Worm (Caenorhabditis elegans) whole organism, mixed stage, embryonic: ENCODE data around the gene Y17D7C.6.

ENCODE experiments used
- bed-3 ChIP-seq: fragments of 200-800 bp; sonication (Bioruptor generic); optimal IDR thresholded peaks from 3 replicates; lab custom pipeline; 2018; ENCODE audit warnings: mild to moderate bottlenecking, missing genetic modification characterization, moderate library complexity, missing compliant biosample characterization
- blmp-1 ChIP-seq: fragments of 150-350 bp; optimal IDR thresholded peaks from 2 replicates; lab custom pipeline; 2014; ENCODE audit warnings: missing biosample characterization, missing genetic modification characterization
- ceh-39 ChIP-seq: fragments of 150-350 bp; optimal IDR thresholded peaks from 2 replicates; lab custom pipeline; 2014; ENCODE audit warnings: missing biosample characterization, missing genetic modification characterization
- ceh-43 ChIP-seq: fragments of 200-800 bp; sonication (Bioruptor generic); optimal IDR thresholded peaks from 2 replicates; lab custom pipeline; 2018; ENCODE audit warnings: mild to moderate bottlenecking, missing genetic modification characterization, moderate library complexity, missing compliant biosample characterization
- ceh-83 ChIP-seq: fragments of 200-800 bp; sonication (Bioruptor generic); optimal IDR thresholded peaks from 2 replicates; lab custom pipeline; 2018; ENCODE audit warnings: mild to moderate bottlenecking, missing genetic modification characterization, missing compliant biosample characterization
- ces-1 ChIP-seq: fragments of 150-350 bp; optimal IDR thresholded peaks from 2 replicates; lab custom pipeline; 2014; ENCODE audit warnings: missing biosample characterization, missing genetic modification reagents, missing genetic modification characterization
- cnd-1 ChIP-seq: fragments of 200-800 bp; sonication (Bioruptor generic); optimal IDR thresholded peaks from 2 replicates; lab custom pipeline; 2018; ENCODE audit warnings: mild to moderate bottlenecking, missing genetic modification characterization, missing compliant biosample characterization
- drap-1 ChIP-seq: fragments of 200-800 bp; sonication (Bioruptor generic); optimal IDR thresholded peaks from 3 replicates; lab custom pipeline; 2018; ENCODE audit warnings: mild to moderate bottlenecking, missing genetic modification characterization, missing compliant biosample characterization
- elt-1 ChIP-seq: sonication (generic microtip); optimal IDR thresholded peaks from 2 replicates; lab custom pipeline; 2017; ENCODE audit warnings: missing genetic modification characterization, mild to moderate bottlenecking, missing compliant biosample characterization, antibody characterized with exemption, moderate library complexity, borderline replicate concordance; ENCODE audit not compliant: insufficient read depth
- elt-3 ChIP-seq: fragments of 150-350 bp; optimal IDR thresholded peaks from 2 replicates; lab custom pipeline; 2014; ENCODE audit warnings: missing biosample characterization, missing genetic modification characterization
- flh-1 ChIP-seq: fragments of 200-800 bp; sonication (Bioruptor generic); optimal IDR thresholded peaks from 2 replicates; lab custom pipeline; 2018; ENCODE audit warnings: mild to moderate bottlenecking, missing genetic modification characterization, moderate library complexity, missing compliant biosample characterization
- ham-2 ChIP-seq: fragments of 200-800 bp; sonication (Bioruptor generic); optimal IDR thresholded peaks from 2 replicates; lab custom pipeline; 2018; ENCODE audit warnings: mild to moderate bottlenecking, missing genetic modification characterization, missing compliant biosample characterization
- hlh-1 ChIP-seq: fragments of 150-350 bp; optimal IDR thresholded peaks from 2 replicates; lab custom pipeline; 2014; ENCODE audit warnings: missing biosample characterization, missing genetic modification reagents, missing genetic modification characterization
- lin-13 ChIP-seq: fragments of 150-350 bp; optimal IDR thresholded peaks from 2 replicates; lab custom pipeline; 2014; ENCODE audit warnings: missing biosample characterization, missing genetic modification characterization
- lsy-2 ChIP-seq: fragments of 150-350 bp; optimal IDR thresholded peaks from 2 replicates; lab custom pipeline; 2014; ENCODE audit warnings: missing biosample characterization, missing genetic modification characterization
- mab-5 ChIP-seq: fragments of 150-350 bp; optimal IDR thresholded peaks from 2 replicates; lab custom pipeline; 2014; ENCODE audit warnings: missing biosample characterization, missing genetic modification characterization
- mls-2 ChIP-seq: sonication (generic microtip); optimal IDR thresholded peaks from 2 replicates; lab custom pipeline; 2016; ENCODE audit warnings: mild to moderate bottlenecking, missing genetic modification characterization, moderate library complexity, missing compliant biosample characterization
- nhr-12 ChIP-seq: fragments of 150-350 bp; optimal IDR thresholded peaks from 2 replicates; lab custom pipeline; 2014; ENCODE audit warnings: missing biosample characterization, missing genetic modification characterization
- nhr-237 ChIP-seq: fragments of 150-350 bp; optimal IDR thresholded peaks from 2 replicates; lab custom pipeline; 2014; ENCODE audit warnings: missing biosample characterization, missing genetic modification characterization
- pha-4 ChIP-seq: fragments of 150-350 bp; optimal IDR thresholded peaks from 2 replicates; lab custom pipeline; 2018; ENCODE audit warnings: missing biosample characterization, missing genetic modification reagents, missing genetic modification characterization
- sem-2 ChIP-seq: fragments of 200-800 bp; sonication (Bioruptor generic); optimal IDR thresholded peaks from 2 replicates; lab custom pipeline; 2018; ENCODE audit warnings: mild to moderate bottlenecking, missing genetic modification characterization, missing compliant biosample characterization
- snpc-4 ChIP-seq: fragments of 150-350 bp; optimal IDR thresholded peaks from 2 replicates; lab custom pipeline; 2014; ENCODE audit warnings: missing biosample characterization, missing genetic modification characterization
- tbx-8 ChIP-seq: fragments of 200-800 bp; sonication (Bioruptor generic); optimal IDR thresholded peaks from 2 replicates; lab custom pipeline; 2018; ENCODE audit warnings: mild to moderate bottlenecking, missing genetic modification characterization, moderate library complexity, missing compliant biosample characterization
- unc-120 ChIP-seq: sonication (generic microtip); optimal IDR thresholded peaks from 2 replicates; lab custom pipeline; 2017; ENCODE audit warnings: missing genetic modification characterization, missing compliant biosample characterization; ENCODE audit not compliant: poor library complexity, severe bottlenecking
- unc-39 ChIP-seq: fragments of 150-350 bp; optimal IDR thresholded peaks from 2 replicates; lab custom pipeline; 2014; ENCODE audit warnings: missing biosample characterization, missing genetic modification characterization
- unc-62 ChIP-seq: fragments of 150-350 bp; optimal IDR thresholded peaks from 2 replicates; lab custom pipeline; 2014; ENCODE audit warnings: missing biosample characterization, missing genetic modification reagents, missing genetic modification characterization
- zip-8 ChIP-seq: fragments of 150-350 bp; optimal IDR thresholded peaks from 2 replicates; lab custom pipeline; 2014; ENCODE audit warnings: missing biosample characterization, missing genetic modification characterization

Y17D7C.6 gene

ce11 chrV:18737646-18738045 is 28.0 kb downstream of the Y17D7C.6 start:
- TF ChIP-seq pha-4 (tag; lab: Kevin White, UChicago) (no peak), blmp-1 (tag; lab: Kevin White, UChicago) (no peak), unc-120 (tag; lab: Kevin White, UChicago) (no peak), drap-1 (GFP tag; lab: Kevin White, UChicago) (no peak), flh-1 (no peak), lin-13 (tag; lab: Kevin White, UChicago) (no peak), tbx-8 (GFP tag; lab: Kevin White, UChicago) (no peak)

- TF ChIP-seq sem-2: no peak
- TF ChIP-seq bed-3 (GFP tag; lab: Kevin White, UChicago): no peak
- no peak for TF ChIP-seq ceh-43 (GFP tag; lab: Kevin White, UChicago)
- no peak for TF ChIP-seq nhr-237 (tag; lab: Kevin White, UChicago)
- no peak for TF ChIP-seq drap-1 (GFP tag; lab: Kevin White, UChicago)
- no peak for TF ChIP-seq ces-1 (GFP tag; lab: Kevin White, UChicago)
- no peak for TF ChIP-seq lin-13 (tag; lab: Kevin White, UChicago)
- TF ChIP-seq, all 35 proteins: peak for 0
Measured at ce11 chrV:18742108-18742507, 32.5 kb downstream of the Y17D7C.6 start, which contains the start of gene clec-250. TSS of gene clec-250 (minus strand) at chrV:18742208.

- TF ChIP-seq cnd-1 (tag; lab: Kevin White, UChicago): no peak
- no peak for TF ChIP-seq mls-2
- TF ChIP-seq hlh-1 (tag; lab: Kevin White, UChicago): no peak
- TF ChIP-seq zip-8 (tag; lab: Kevin White, UChicago): no peak
- no peak for TF ChIP-seq elt-3 (tag; lab: Kevin White, UChicago)
Measured at ce11 chrV:18746937-18747660, 37.5 kb downstream of the Y17D7C.6 start, which contains the start of gene clec-251. TSS of gene clec-251 (minus strand) at chrV:18746987.

ce11 chrV:18748726-18749125 is 39.1 kb downstream of the Y17D7C.6 start, which contains the start of gene clec-252:
TSS of gene clec-252 (minus strand) at chrV:18748826.
- TF ChIP-seq pha-4 (tag; lab: Kevin White, UChicago) (no peak), nhr-237 (tag; lab: Kevin White, UChicago) (no peak), sem-2 (no peak), ceh-83 (GFP tag; lab: Kevin White, UChicago) (no peak), lin-13 (tag; lab: Kevin White, UChicago) (no peak), tbx-8 (GFP tag; lab: Kevin White, UChicago) (no peak), elt-3 (tag; lab: Kevin White, UChicago) (no peak), nhr-12 (tag; lab: Kevin White, UChicago) (no peak), elt-1 (tag; lab: Kevin White, UChicago) (no peak), mab-5 (no peak), unc-39 (tag; lab: Kevin White, UChicago) (no peak)

- TF ChIP-seq zip-8 (tag; lab: Kevin White, UChicago): no peak
- TF ChIP-seq drap-1 (GFP tag; lab: Kevin White, UChicago): no peak
- TF ChIP-seq hlh-1 (tag; lab: Kevin White, UChicago): no peak
- no peak for TF ChIP-seq unc-120 (tag; lab: Kevin White, UChicago)
- no peak for TF ChIP-seq ceh-39
- no peak for TF ChIP-seq unc-39 (tag; lab: Kevin White, UChicago)
- no peak for TF ChIP-seq tbx-8 (GFP tag; lab: Kevin White, UChicago)
- no peak for TF ChIP-seq pha-4 (tag; lab: Kevin White, UChicago)
- no peak for TF ChIP-seq nhr-12 (tag; lab: Kevin White, UChicago)
- no peak for TF ChIP-seq snpc-4
- TF ChIP-seq cnd-1 (tag; lab: Kevin White, UChicago): no peak
- no peak for TF ChIP-seq ces-1 (GFP tag; lab: Kevin White, UChicago)
- no peak for TF ChIP-seq blmp-1 (tag; lab: Kevin White, UChicago)
- TF ChIP-seq lin-13 (tag; lab: Kevin White, UChicago): no peak
- TF ChIP-seq lsy-2 (tag; lab: Kevin White, UChicago): no peak
- TF ChIP-seq nhr-237 (tag; lab: Kevin White, UChicago): no peak
- no peak for TF ChIP-seq flh-1
- TF ChIP-seq ham-2 (GFP tag; lab: Kevin White, UChicago): no peak
- TF ChIP-seq mls-2: no peak
- no peak for TF ChIP-seq unc-62 (GFP tag; lab: Kevin White, UChicago)
Measured at ce11 chrV:18750445-18750844, 40.8 kb downstream of the Y17D7C.6 start, which contains the start of the genes F11D11.21 and F11D11.12. TSS of gene F11D11.21 (minus strand) at chrV:18750545. TSS of gene F11D11.12 (minus strand) at chrV:18750682.
